Worm (Caenorhabditis elegans): ENCODE data around the gene let-418.

- TF ChIP-seq snpc-4 (tag; optimal IDR thresholded peaks at IDR 0.05) (no peak), nhr-76 (tag; optimal IDR thresholded peaks at IDR 0.05) (no peak), ztf-11 (tag; optimal IDR thresholded peaks at IDR 0.05) (no peak), nfya-1 (tag; optimal IDR thresholded peaks at IDR 0.05; ENCODE audit: insufficient read depth) (no peak), skn-1 (tag; optimal IDR thresholded peaks at IDR 0.05) (no peak), nhr-25 (tag; optimal IDR thresholded peaks at IDR 0.05) (no peak), unc-39 (tag; optimal IDR thresholded peaks at IDR 0.05) (no peak), lsy-12 (tag; optimal IDR thresholded peaks at IDR 0.05) (no peak), fos-1 (tag; optimal IDR thresholded peaks at IDR 0.05) (no peak), pha-4 (tag; optimal IDR thresholded peaks at IDR 0.05) (no peak), jun-1 (tag; optimal IDR thresholded peaks at IDR 0.05) (no peak), nhr-77 (tag; optimal IDR thresholded peaks at IDR 0.05) (no peak), pqm-1 (tag; optimal IDR thresholded peaks at IDR 0.05) (no peak), lin-15B (tag; optimal IDR thresholded peaks at IDR 0.05) (no peak)
Measured at ce11 chrV:5876966-5877365, 50.3 kb downstream of the let-418 start.
